Fruit fly (Drosophila melanogaster) whole organism, embryonic: ENCODE data around the gene CG31068.

Source experiments
- B-H2 ChIP-seq: fragments of 200-800 bp; sonication (Bioruptor generic); optimal IDR thresholded peaks from 2 replicates; lab custom pipeline; 2018; ENCODE audit warnings: missing biosample characterization, mild to moderate bottlenecking, missing genetic modification characterization
- BtbVII ChIP-seq: fragments of 200-800 bp; sonication (Bioruptor generic); optimal IDR thresholded peaks from 3 replicates; lab custom pipeline; 2017; ENCODE audit warnings: missing biosample characterization, mild to moderate bottlenecking, missing genetic modification characterization
- CG13624 ChIP-seq: fragments of 200-800 bp; sonication (Bioruptor generic); optimal IDR thresholded peaks from 2 replicates; lab custom pipeline; 2016; ENCODE audit warnings: missing biosample characterization, missing genetic modification characterization
- CG14965 ChIP-seq: fragments of 200-800 bp; sonication (Bioruptor generic); optimal IDR thresholded peaks from 2 replicates; lab custom pipeline; 2016; ENCODE audit warnings: missing biosample characterization, missing genetic modification characterization, borderline replicate concordance
- CG17186 ChIP-seq: fragments of 200-800 bp; sonication (Bioruptor generic); optimal IDR thresholded peaks from 3 replicates; lab custom pipeline; 2017; ENCODE audit warnings: missing biosample characterization, missing genetic modification reagents, missing genetic modification characterization
- CG17359 ChIP-seq: fragments of 200-800 bp; sonication (Bioruptor generic); optimal IDR thresholded peaks from 3 replicates; lab custom pipeline; 2018; ENCODE audit warnings: missing biosample characterization, mild to moderate bottlenecking, missing genetic modification characterization, moderate library complexity
- CG17612 ChIP-seq: fragments of 200-800 bp; sonication (Bioruptor generic); IDR thresholded peaks from 2 replicates; pipeline ENCODE4 v1.3.6; 2022; ENCODE audit warnings: missing biosample characterization, missing genetic modification characterization
- CG17802 ChIP-seq: fragments of 200-800 bp; sonication (Bioruptor generic); optimal IDR thresholded peaks from 2 replicates; lab custom pipeline; 2018; ENCODE audit warnings: missing biosample characterization, mild to moderate bottlenecking, missing genetic modification characterization, moderate library complexity
- CG18262 ChIP-seq: fragments of 200-800 bp; optimal IDR thresholded peaks from 3 replicates; lab custom pipeline; 2019; ENCODE audit warnings: missing biosample characterization, mild to moderate bottlenecking, missing genetic modification characterization, moderate library complexity
- CG34422 ChIP-seq: fragments of 200-800 bp; sonication (Bioruptor generic); IDR thresholded peaks from 3 replicates; pipeline ENCODE4 v1.3.6; 2022; ENCODE audit warnings: missing biosample characterization, missing genetic modification characterization
- CG3838 ChIP-seq: fragments of 200-800 bp; sonication (Bioruptor generic); optimal IDR thresholded peaks from 3 replicates; lab custom pipeline; 2016; ENCODE audit warnings: missing biosample characterization, missing genetic modification characterization
- CG7839 ChIP-seq: fragments of 200-800 bp; sonication (Bioruptor generic); optimal IDR thresholded peaks from 3 replicates; lab custom pipeline; 2018; ENCODE audit warnings: missing biosample characterization, mild to moderate bottlenecking, missing genetic modification characterization, moderate library complexity
- CG8388 ChIP-seq: fragments of 200-800 bp; sonication (Bioruptor generic); optimal IDR thresholded peaks from 2 replicates; lab custom pipeline; 2019; ENCODE audit warnings: missing biosample characterization, mild to moderate bottlenecking, missing genetic modification characterization, moderate library complexity
- CTCF ChIP-seq: fragments of 200-800 bp; sonication (Bioruptor generic); optimal IDR thresholded peaks from 2 replicates; lab custom pipeline; 2017; ENCODE audit warnings: missing biosample characterization, mild to moderate bottlenecking, missing genetic modification characterization, moderate library complexity
- Dip3 ChIP-seq: fragments of 200-800 bp; sonication (Bioruptor generic); optimal IDR thresholded peaks from 3 replicates; lab custom pipeline; 2016; ENCODE audit warnings: missing biosample characterization, missing genetic modification characterization
- Ets65A ChIP-seq: fragments of 200-800 bp; sonication (Bioruptor generic); peaks from one replicate; lab custom pipeline; 2016; ENCODE audit warnings: missing biosample characterization, missing genetic modification characterization
- H15 ChIP-seq: fragments of 200-800 bp; sonication (Bioruptor generic); IDR thresholded peaks from 3 replicates; pipeline ENCODE4 v1.3.6; 2022; ENCODE audit warnings: missing biosample characterization, missing genetic modification characterization
- Hand ChIP-seq: fragments of 200-800 bp; sonication (Bioruptor generic); optimal IDR thresholded peaks from 2 replicates; lab custom pipeline; 2017; ENCODE audit warnings: mild to moderate bottlenecking, missing biosample characterization, missing genetic modification reagents, missing genetic modification characterization
- Hmx ChIP-seq: fragments of 200-800 bp; sonication (Bioruptor generic); optimal IDR thresholded peaks from 2 replicates; lab custom pipeline; 2016; ENCODE audit warnings: missing biosample characterization, missing genetic modification characterization
- Lhr ChIP-seq: fragments of 200-800 bp; sonication (Bioruptor generic); optimal IDR thresholded peaks from 3 replicates; lab custom pipeline; 2017; ENCODE audit warnings: mild to moderate bottlenecking, missing biosample characterization, missing genetic modification reagents, missing genetic modification characterization
- Lpt ChIP-seq: fragments of >200 bp; optimal IDR thresholded peaks from 2 replicates; lab custom pipeline; 2018; ENCODE audit warnings: missing biosample characterization, missing genetic modification characterization
- MESR4 ChIP-seq: fragments of 200-800 bp; sonication (Bioruptor generic); optimal IDR thresholded peaks from 2 replicates; lab custom pipeline; 2018; ENCODE audit warnings: missing biosample characterization, mild to moderate bottlenecking, missing genetic modification characterization, moderate library complexity
- MTF-1 ChIP-seq: fragments of 200-800 bp; sonication (Bioruptor generic); optimal IDR thresholded peaks from 2 replicates; lab custom pipeline; 2018; ENCODE audit warnings: missing biosample characterization, mild to moderate bottlenecking, missing genetic modification characterization, borderline replicate concordance
- Myb ChIP-seq: fragments of 200-800 bp; sonication (Bioruptor generic); optimal IDR thresholded peaks from 2 replicates; lab custom pipeline; 2016; ENCODE audit warnings: missing biosample characterization, missing genetic modification characterization
- NFAT ChIP-seq: fragments of 200-800 bp; sonication (Bioruptor generic); IDR thresholded peaks from 2 replicates; pipeline ENCODE4 v1.3.6; 2022; ENCODE audit warnings: missing biosample characterization, missing genetic modification characterization
- Neu2 ChIP-seq: fragments of 200-800 bp; sonication (Bioruptor generic); optimal IDR thresholded peaks from 3 replicates; lab custom pipeline; 2016; ENCODE audit warnings: missing biosample characterization, missing genetic modification characterization, borderline replicate concordance
- Nf-YB ChIP-seq: fragments of 200-800 bp; sonication (Bioruptor generic); optimal IDR thresholded peaks from 3 replicates; lab custom pipeline; 2019; ENCODE audit warnings: missing biosample characterization, mild to moderate bottlenecking, missing genetic modification characterization, moderate library complexity
- Stat92E ChIP-seq, 3 experiments: fragments of >200 bp in 2 of 3; fragments of 200-800 bp in 1 of 3; sonication (Bioruptor generic) in 1 of 3; optimal IDR thresholded peaks; 2 replicates each; lab custom pipeline; 2017 to 2019; ENCODE audit warnings: missing biosample characterization in 3 of 3, missing genetic modification characterization in 3 of 3, mild to moderate bottlenecking in 1 of 3, moderate library complexity in 1 of 3
- Taf1 ChIP-seq: fragments of 200-800 bp; sonication (Bioruptor generic); IDR thresholded peaks from 2 replicates; pipeline ENCODE4 v1.3.6; 2022; ENCODE audit warnings: missing biosample characterization, missing genetic modification characterization
- Usf ChIP-seq: fragments of 200-800 bp; sonication (Bioruptor generic); optimal IDR thresholded peaks from 2 replicates; lab custom pipeline; 2017; ENCODE audit warnings: missing genotype, missing biosample characterization, missing genetic modification characterization
- Xbp1 ChIP-seq: fragments of 200-800 bp; sonication (Bioruptor generic); optimal IDR thresholded peaks from 3 replicates; lab custom pipeline; 2016; ENCODE audit warnings: missing biosample characterization, mild to moderate bottlenecking, missing genetic modification characterization
- ac ChIP-seq: fragments of 200-800 bp; sonication (Bioruptor generic); optimal IDR thresholded peaks from 3 replicates; lab custom pipeline; 2017; ENCODE audit warnings: missing biosample characterization, mild to moderate bottlenecking, missing genetic modification characterization
- al ChIP-seq: fragments of 200-800 bp; sonication (Bioruptor generic); IDR thresholded peaks from 2 replicates; pipeline ENCODE4 v1.3.6; 2022; ENCODE audit warnings: missing biosample characterization, missing genetic modification characterization
- aop ChIP-seq: fragments of 200-800 bp; sonication (Bioruptor generic); IDR thresholded peaks from 2 replicates; pipeline ENCODE4 v1.3.6; 2022; ENCODE audit warnings: missing biosample characterization, missing genetic modification characterization
- ash1 ChIP-seq: fragments of 200-800 bp; sonication (Bioruptor generic); optimal IDR thresholded peaks from 2 replicates; lab custom pipeline; 2018; ENCODE audit warnings: missing biosample characterization, mild to moderate bottlenecking, missing genetic modification characterization
- bcd ChIP-seq: fragments of 200-800 bp; sonication (Bioruptor generic); optimal IDR thresholded peaks from 2 replicates; lab custom pipeline; 2017; ENCODE audit warnings: missing biosample characterization, mild to moderate bottlenecking, missing genetic modification characterization
- bigmax ChIP-seq: fragments of 200-800 bp; sonication (Bioruptor generic); optimal IDR thresholded peaks from 2 replicates; lab custom pipeline; 2018; ENCODE audit warnings: missing biosample characterization, mild to moderate bottlenecking, missing genetic modification characterization
- cas ChIP-seq: fragments of 200-800 bp; sonication (Bioruptor generic); IDR thresholded peaks from 2 replicates; pipeline ENCODE4 v1.3.6; 2022; ENCODE audit warnings: missing biosample characterization, missing genetic modification characterization
- dmrt11E ChIP-seq: fragments of 200-800 bp; sonication (Bioruptor generic); optimal IDR thresholded peaks from 3 replicates; lab custom pipeline; 2018; ENCODE audit warnings: missing biosample characterization, mild to moderate bottlenecking, missing genetic modification characterization, moderate library complexity
- dmrt99B ChIP-seq: fragments of 200-800 bp; sonication (Bioruptor generic); optimal IDR thresholded peaks from 2 replicates; lab custom pipeline; 2018; ENCODE audit warnings: missing biosample characterization, mild to moderate bottlenecking, missing genetic modification characterization, moderate library complexity
- dysf ChIP-seq: fragments of 200-800 bp; sonication (Bioruptor generic); IDR thresholded peaks from 3 replicates; pipeline ENCODE4 v1.3.6; 2022; ENCODE audit warnings: missing biosample characterization, missing genetic modification characterization
- en ChIP-seq: fragments of 200-800 bp; sonication (Bioruptor generic); optimal IDR thresholded peaks from 2 replicates; lab custom pipeline; 2016; ENCODE audit warnings: missing biosample characterization, missing genetic modification characterization
- ewg ChIP-seq: fragments of 200-800 bp; sonication (Bioruptor generic); optimal IDR thresholded peaks from 3 replicates; lab custom pipeline; 2017; ENCODE audit warnings: mild to moderate bottlenecking, missing biosample characterization, missing genetic modification reagents, missing genetic modification characterization
- fd102C ChIP-seq: fragments of 200-800 bp; sonication (Bioruptor generic); optimal IDR thresholded peaks from 2 replicates; lab custom pipeline; 2018; ENCODE audit warnings: missing biosample characterization, mild to moderate bottlenecking, missing genetic modification characterization, moderate library complexity
- gro ChIP-seq: fragments of 200-800 bp; sonication (Bioruptor generic); optimal IDR thresholded peaks from 2 replicates; lab custom pipeline; 2016; ENCODE audit warnings: missing biosample characterization, missing genetic modification characterization
- kay ChIP-seq: fragments of 200-800 bp; sonication (Bioruptor generic); optimal IDR thresholded peaks from 2 replicates; lab custom pipeline; 2016; ENCODE audit warnings: missing biosample characterization, missing genetic modification characterization
- knrl ChIP-seq: fragments of 200-800 bp; sonication (Bioruptor generic); IDR thresholded peaks from 3 replicates; pipeline ENCODE4 v1.3.6; 2022; ENCODE audit warnings: missing biosample characterization, missing genetic modification characterization; ENCODE audit not compliant: partially characterized antibody
- lmd ChIP-seq: fragments of 200-800 bp; sonication (Bioruptor generic); IDR thresholded peaks from 2 replicates; pipeline ENCODE4 v1.3.6; 2022; ENCODE audit warnings: missing biosample characterization, missing genetic modification characterization
- pho ChIP-seq: fragments of 200-800 bp; sonication (Bioruptor generic); optimal IDR thresholded peaks from 2 replicates; lab custom pipeline; 2016; ENCODE audit warnings: missing biosample characterization, missing genetic modification characterization

CG31068 gene

DNA sequence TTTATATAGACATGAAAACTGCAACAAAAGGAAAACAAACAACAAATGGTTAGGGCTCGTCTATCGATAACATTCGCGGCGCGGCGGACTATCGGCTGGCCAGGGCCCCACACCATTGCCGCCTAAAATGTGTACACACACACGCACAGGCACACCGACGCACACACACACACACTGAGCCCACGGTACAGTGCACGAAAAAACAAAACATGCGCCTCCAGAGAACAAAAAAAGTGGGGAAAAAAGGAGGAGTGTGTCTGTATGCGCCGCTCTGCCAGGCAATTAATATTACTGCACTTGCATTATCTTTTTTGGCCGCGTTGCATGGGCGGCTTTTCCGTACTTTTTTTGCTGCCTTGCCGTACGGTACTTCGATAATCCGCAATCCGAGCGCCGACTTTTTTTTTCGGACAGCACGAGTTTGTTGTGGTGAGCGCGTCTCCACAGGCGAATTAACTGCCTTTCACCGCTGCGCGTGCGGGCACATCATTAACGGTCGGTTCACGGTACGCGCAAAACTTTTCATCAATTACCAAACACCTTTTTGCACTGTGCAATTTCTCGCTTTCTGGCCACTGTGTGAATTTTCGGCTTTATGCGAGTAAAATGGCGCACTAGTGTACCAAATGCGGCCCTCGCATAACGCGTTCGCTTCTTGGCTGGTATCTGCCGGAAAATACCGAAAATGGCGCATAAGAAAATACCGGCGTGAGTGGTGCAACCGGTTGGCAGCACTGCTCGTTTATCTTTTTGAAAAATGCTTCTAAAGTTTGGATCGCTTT, 30.1 kb downstream of the CG31068 start, which contains the start of gene woc (continued):
- TF ChIP-seq ash1 (GFP tag; lab: Kevin White, UChicago): no peak
- TF ChIP-seq H15 (GFP tag; lab: Robert Waterston, UW): no peak
- TF ChIP-seq CG13624 (GFP tag; lab: Kevin White, UChicago): peak; percentile 46
- TF ChIP-seq MTF-1 (GFP tag; lab: Kevin White, UChicago): no peak
- TF ChIP-seq CG14965 (GFP tag; lab: Kevin White, UChicago): no peak
- peak; percentile 28 for TF ChIP-seq Dip3
- peak; percentile 61 for TF ChIP-seq pho (GFP tag; lab: Kevin White, UChicago)
- TF ChIP-seq Usf: no peak
- peak; percentile 95 for TF ChIP-seq Ets65A
- TF ChIP-seq en (GFP tag; lab: Kevin White, UChicago): no peak
- TF ChIP-seq knrl (GFP tag; lab: Robert Waterston, UW): peak; percentile 67; the same call in 2 of the 3 replicates
- no peak for TF ChIP-seq Hmx (GFP tag; lab: Kevin White, UChicago)
- no peak for TF ChIP-seq al
- peak; percentile 44; the same call in 1 of the 2 replicates for TF ChIP-seq lmd
- no peak for TF ChIP-seq dmrt11E (tag; lab: Kevin White, UChicago)
- no peak for TF ChIP-seq CG3838
- TF ChIP-seq dysf (GFP tag; lab: Robert Waterston, UW): peak; percentile 51
- TF ChIP-seq bigmax (GFP tag; lab: Kevin White, UChicago): peak; percentile 40
- TF ChIP-seq Xbp1 (GFP tag; lab: Kevin White, UChicago): peak; percentile 48
- no peak for TF ChIP-seq CG17359 (tag; lab: Kevin White, UChicago)
- no peak for TF ChIP-seq aop (GFP tag; lab: Robert Waterston, UW)
- TF ChIP-seq CTCF (GFP tag; lab: Kevin White, UChicago): peak; percentile 30
- TF ChIP-seq Nf-YB (GFP tag; lab: Kevin White, UChicago): no peak
- TF ChIP-seq B-H2 (GFP tag; lab: Kevin White, UChicago): no peak
- peak; percentile 33 for TF ChIP-seq CG18262 (tag; lab: Kevin White, UChicago)
- peak; percentile 99 for TF ChIP-seq CG8388 (GFP tag; lab: Kevin White, UChicago)
- TF ChIP-seq CG34422: peak; percentile 96
- no peak for TF ChIP-seq Lhr
- TF ChIP-seq CG7839 (tag; lab: Kevin White, UChicago): no peak
- no peak for TF ChIP-seq fd102C (GFP tag; lab: Kevin White, UChicago)
- TF ChIP-seq ewg (GFP tag; lab: Kevin White, UChicago): no peak
- TF ChIP-seq Neu2: no peak
- peak; percentile 55; the same call in 1 of the 2 replicates for TF ChIP-seq NFAT
- TF ChIP-seq Taf1 (GFP tag; lab: Robert Waterston, UW): peak; percentile 18; the same call in 1 of the 2 replicates
- no peak for TF ChIP-seq kay
- no peak for TF ChIP-seq ac (GFP tag; lab: Kevin White, UChicago)
- peak; percentile 36 for TF ChIP-seq BtbVII (GFP tag; lab: Kevin White, UChicago)
- peak; percentile 54 for TF ChIP-seq bcd (GFP tag; lab: Kevin White, UChicago)
- no peak for TF ChIP-seq Hand (GFP tag; lab: Kevin White, UChicago)
- peak; percentile 73 for TF ChIP-seq Myb
- 0 out of 2 replicates have a peak, but pooled peaks have one; percentile 14 for TF ChIP-seq cas (GFP tag; lab: Robert Waterston, UW)
- peak; percentile 55 for TF ChIP-seq MESR4 (GFP tag; lab: Kevin White, UChicago)
- TF ChIP-seq dmrt99B: no peak
- no peak for TF ChIP-seq CG17612
- TF ChIP-seq CG17186 (GFP tag; lab: Kevin White, UChicago): peak; percentile 88
- TF ChIP-seq CG17802 (tag; lab: Kevin White, UChicago): no peak
- no peak for TF ChIP-seq Lpt (GFP tag; lab: Kevin White, UChicago)
- TF ChIP-seq gro (GFP tag; lab: Kevin White, UChicago): no peak
- TF ChIP-seq Stat92E (GFP tag; optimal IDR thresholded peaks at IDR 0.05; lab: Kevin White, UChicago): peak in 1 of 3 experiments; percentile 22
